Worm (Caenorhabditis elegans) whole organism, L3 larva: ENCODE measurements around the gene pges-2.

ENCODE experiments used
- ceh-9 ChIP-seq: sonication (generic microtip); optimal IDR thresholded peaks from 2 replicates; lab custom pipeline; 2018; ENCODE audit warnings: missing biosample characterization, missing genetic modification characterization
- elt-1 ChIP-seq: fragments of 150-350 bp; optimal IDR thresholded peaks from 2 replicates; lab custom pipeline; 2014; ENCODE audit warnings: missing biosample characterization, missing genetic modification characterization
- elt-2 ChIP-seq: sonication (generic microtip); optimal IDR thresholded peaks from 2 replicates; lab custom pipeline; 2016; ENCODE audit warnings: missing genetic modification reagents, mild to moderate bottlenecking, missing genetic modification characterization, missing compliant biosample characterization
- mdl-1 ChIP-seq: fragments of 150-350 bp; optimal IDR thresholded peaks from 2 replicates; lab custom pipeline; 2014; ENCODE audit warnings: missing biosample characterization, missing genetic modification characterization
- nhr-11 ChIP-seq: fragments of 150-350 bp; optimal IDR thresholded peaks from 2 replicates; lab custom pipeline; 2014; ENCODE audit warnings: missing biosample characterization, missing genetic modification characterization
- nhr-237 ChIP-seq: fragments of 150-350 bp; optimal IDR thresholded peaks from 2 replicates; lab custom pipeline; 2014; ENCODE audit warnings: missing biosample characterization, missing genetic modification characterization
- pqm-1 ChIP-seq: fragments of 150-350 bp; optimal IDR thresholded peaks from 2 replicates; lab custom pipeline; 2017; ENCODE audit warnings: missing biosample characterization, missing genetic modification characterization, inconsistent platforms
- skn-1 ChIP-seq: fragments of 150-350 bp; optimal IDR thresholded peaks from 2 replicates; lab custom pipeline; 2014; ENCODE audit warnings: missing biosample characterization, missing genetic modification characterization
- tbx-2 ChIP-seq: sonication (generic microtip); optimal IDR thresholded peaks from 2 replicates; lab custom pipeline; 2016; ENCODE audit warnings: mild to moderate bottlenecking, missing genetic modification characterization, missing compliant biosample characterization
- unc-39 ChIP-seq: sonication (generic microtip); optimal IDR thresholded peaks from 4 replicates; lab custom pipeline; 2017; ENCODE audit warnings: missing biosample characterization, missing genetic modification characterization
- unc-62 ChIP-seq: fragments of 150-350 bp; sonication (generic microtip); optimal IDR thresholded peaks from 4 replicates; lab custom pipeline; 2014; ENCODE audit warnings: missing biosample characterization, missing genetic modification reagents, missing genetic modification characterization
- ztf-11 ChIP-seq: fragments of 150-350 bp; optimal IDR thresholded peaks from 2 replicates; lab custom pipeline; 2014; ENCODE audit warnings: missing biosample characterization, missing genetic modification characterization

DNA sequence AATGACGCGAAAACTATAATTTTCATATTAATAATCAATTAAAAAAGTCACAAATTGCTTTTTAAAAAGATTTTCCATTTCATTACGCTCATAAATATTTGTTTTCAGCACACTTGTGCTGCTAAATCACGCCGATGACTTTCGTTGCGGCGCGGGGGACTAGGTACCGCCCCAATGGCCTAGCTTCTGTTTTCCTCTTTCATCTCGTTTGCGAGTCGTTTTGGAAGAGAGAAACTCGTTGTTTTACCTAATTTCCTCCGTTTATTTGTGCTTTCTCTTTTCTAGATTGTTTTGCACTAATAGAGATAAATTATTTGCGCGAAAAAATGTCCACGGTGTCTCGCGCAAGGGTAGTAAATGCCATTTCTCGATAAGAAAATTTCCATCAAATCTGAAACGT lies 13.4 kb upstream of the pges-2 start:
- no peak for TF ChIP-seq mdl-1 (tag; lab: Kevin White, UChicago)
- no peak for TF ChIP-seq elt-1 (tag; lab: Kevin White, UChicago)
- TF ChIP-seq ztf-11 (tag; lab: Kevin White, UChicago): no peak
- no peak for TF ChIP-seq nhr-237 (tag; lab: Kevin White, UChicago)
- no peak for TF ChIP-seq pqm-1 (tag; lab: Kevin White, UChicago)
- no peak for TF ChIP-seq nhr-11 (tag; lab: Kevin White, UChicago)
- no peak for TF ChIP-seq tbx-2 (tag; lab: Kevin White, UChicago)
- no peak for TF ChIP-seq unc-39
- TF ChIP-seq elt-2: no peak
- TF ChIP-seq ceh-9 (tag; lab: Kevin White, UChicago): no peak
- TF ChIP-seq unc-62 (GFP tag; lab: Kevin White, UChicago): no peak
- no peak for TF ChIP-seq skn-1 (tag; lab: Kevin White, UChicago)
